Fruit fly (Drosophila melanogaster) S2 (cell line): ENCODE results near the gene Pits.

ENCODE experiments used
- CG8478 ChIP-seq: fragments of >200 bp; optimal IDR thresholded peaks from 2 replicates; lab custom pipeline; 2018
- CTCF ChIP-seq, 2 experiments: fragments of >200 bp; optimal IDR thresholded peaks; 2 replicates each; lab custom pipeline; 2018

- TF ChIP-seq CTCF (optimal IDR thresholded peaks at IDR 0.05; lab: Kevin White, UChicago) (no peak), CG8478 (lab: Kevin White, UChicago) (no peak)
These were observed 12.2 kb upstream of the Pits start for dm6 chrX:12595100-12595609.
